Worm (Caenorhabditis elegans) whole organism, midembryonic: ENCODE measurements around the gene serp-1.2.

Source experiments
- T22C8.4 ChIP-seq: fragments of 200-800 bp; sonication (Bioruptor generic); IDR thresholded peaks from 2 replicates; pipeline ENCODE4 v1.3.6; 2022; ENCODE audit warnings: missing genetic modification characterization, missing compliant biosample characterization
- cog-1 ChIP-seq: sonication (generic microtip); optimal IDR thresholded peaks from 2 replicates; lab custom pipeline; 2016; ENCODE audit warnings: missing genetic modification characterization, missing compliant biosample characterization
- med-1 ChIP-seq: sonication (generic microtip); optimal IDR thresholded peaks from 2 replicates; lab custom pipeline; 2017; ENCODE audit warnings: missing genetic modification characterization, mild to moderate bottlenecking, missing compliant biosample characterization, antibody characterized with exemption, missing genetic modification reagents; ENCODE audit not compliant: insufficient read depth
- ref-1 ChIP-seq: fragments of 200-800 bp; sonication (Bioruptor generic); conservative IDR thresholded peaks from 2 replicates; pipeline ENCODE4 v1.3.6; 2022; ENCODE audit warnings: missing genetic modification reagents, missing genetic modification characterization, missing compliant biosample characterization
- tab-1 ChIP-seq: fragments of 200-800 bp; sonication (Bioruptor generic); IDR thresholded peaks from 2 replicates; pipeline ENCODE4 v1.3.6; 2022; ENCODE audit warnings: missing genetic modification characterization, missing compliant biosample characterization
- ztf-23 ChIP-seq: fragments of 200-800 bp; sonication (Bioruptor generic); IDR thresholded peaks from 2 replicates; pipeline ENCODE4 v1.3.6; 2022; ENCODE audit warnings: missing genetic modification reagents, missing genetic modification characterization, missing compliant biosample characterization
- ztf-29 ChIP-seq: fragments of 200-800 bp; sonication (Bioruptor generic); IDR thresholded peaks from 2 replicates; pipeline ENCODE4 v1.3.6; 2022; ENCODE audit warnings: missing genetic modification reagents, missing genetic modification characterization, missing compliant biosample characterization

DNA sequence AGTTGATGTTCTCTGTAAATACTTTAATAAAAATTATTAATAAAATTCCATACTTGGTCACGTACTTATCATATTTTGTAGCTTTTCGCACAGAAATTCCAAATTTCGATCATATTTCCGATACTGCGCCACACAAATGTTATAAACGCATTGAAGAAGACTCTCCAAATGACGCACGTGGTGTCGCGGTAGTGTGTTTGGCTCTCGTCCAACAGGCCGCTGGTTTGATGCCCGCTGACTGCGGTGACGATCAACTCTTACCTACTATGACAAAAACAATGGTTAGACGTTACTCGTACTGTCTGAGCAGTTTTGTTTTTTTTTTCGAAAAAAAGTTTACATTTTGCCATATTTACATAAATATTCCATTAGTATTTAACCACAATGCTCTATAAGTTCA lies 27.4 kb downstream of the serp-1.2 start:
- peak; percentile 96 for TF ChIP-seq T22C8.4 (GFP tag; lab: Robert Waterston, UW)
- peak; percentile 94 for TF ChIP-seq ztf-29
- TF ChIP-seq ref-1 = peak; percentile 96
- TF ChIP-seq ztf-23 (GFP tag; lab: Robert Waterston, UW) = peak; percentile 95
- peak; percentile 76 for TF ChIP-seq med-1 (GFP tag; lab: Kevin White, UChicago)
- peak; percentile 96 for TF ChIP-seq cog-1 (tag; lab: Kevin White, UChicago)
- TF ChIP-seq tab-1 (GFP tag; lab: Robert Waterston, UW) = peak; percentile 98
